Worm (Caenorhabditis elegans) whole organism, L1 larva: ENCODE measurements around the gene pnc-2.

Experiments used
- ceh-63 ChIP-seq: fragments of 200-800 bp; sonication (Bioruptor generic); optimal IDR thresholded peaks from 2 replicates; lab custom pipeline; 2018; ENCODE audit warnings: mild to moderate bottlenecking, missing genetic modification characterization, missing compliant biosample characterization
- mdl-1 ChIP-seq, 2 experiments: fragments of 150-350 bp; optimal IDR thresholded peaks; 2 replicates each; lab custom pipeline; 2014 to 2017; ENCODE audit warnings: missing biosample characterization in 2 of 2, missing genetic modification characterization in 2 of 2, inconsistent platforms in 1 of 2
- pqm-1 ChIP-seq: sonication (generic microtip); optimal IDR thresholded peaks from 3 replicates; lab custom pipeline; 2017; ENCODE audit warnings: missing biosample characterization, missing genetic modification characterization
- zag-1 ChIP-seq: fragments of 150-350 bp; optimal IDR thresholded peaks from 2 replicates; lab custom pipeline; 2014; ENCODE audit warnings: missing biosample characterization, missing genetic modification characterization

DNA sequence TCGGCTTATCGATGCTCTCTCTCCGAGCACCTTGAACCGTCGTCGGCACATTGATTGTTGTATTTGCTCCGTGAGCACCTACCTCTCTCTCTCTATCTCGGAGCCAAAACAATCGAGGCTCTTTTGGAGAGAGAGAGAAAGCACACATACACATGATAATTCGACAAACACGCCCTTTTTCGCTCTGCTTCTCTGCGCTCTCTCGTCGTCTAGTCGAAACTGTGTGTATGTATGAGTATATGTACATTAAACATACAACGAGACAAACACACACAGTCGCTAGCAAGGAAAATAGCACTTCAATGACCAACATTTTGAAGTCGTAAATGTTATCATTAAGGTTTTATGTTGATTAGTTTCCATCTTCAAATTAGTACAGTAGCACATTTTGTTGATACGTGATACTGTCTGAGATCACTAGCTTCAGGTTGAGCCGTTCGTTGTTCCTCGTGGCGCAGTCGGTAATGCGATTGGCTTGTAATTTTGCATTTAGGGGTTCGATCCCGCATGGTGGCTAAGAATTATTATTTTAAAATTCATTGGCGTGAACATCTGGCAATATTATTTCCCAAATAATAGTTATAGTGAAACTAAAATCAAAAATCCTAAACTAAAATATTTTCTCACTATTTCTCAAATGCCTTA is 34.4 kb downstream of the pnc-2 start:
- no peak for TF ChIP-seq zag-1 (tag; lab: Kevin White, UChicago)
- no peak for TF ChIP-seq pqm-1 (tag; lab: Kevin White, UChicago)
- no peak for TF ChIP-seq ceh-63 (GFP tag; lab: Kevin White, UChicago)
- TF ChIP-seq mdl-1 (tag; optimal IDR thresholded peaks at IDR 0.05; lab: Kevin White, UChicago): peak in 1 of 2 experiments; percentile 77
